Fruit fly (Drosophila melanogaster): ENCODE results near the gene btn.

btn gene

dm6 chr3R:22625514-22626333 is 39.3 kb upstream of the btn start (continued):
- peak; percentile 15 for TF ChIP-seq CG12769 (tag; optimal IDR thresholded peaks at IDR 0.05)
- TF ChIP-seq Usf (GFP tag; optimal IDR thresholded peaks at IDR 0.05), result peak; percentile 14
- TF ChIP-seq CG7839 (tag; optimal IDR thresholded peaks at IDR 0.05), result peak; percentile 65
- peak; percentile 4 for TF ChIP-seq twi (tag; optimal IDR thresholded peaks at IDR 0.05)
- TF ChIP-seq Sin3A (optimal IDR thresholded peaks at IDR 0.05), result no peak
- no peak for TF ChIP-seq fd64A (GFP tag; optimal IDR thresholded peaks at IDR 0.05)
- 0 out of 2 replicates have a peak, but pooled peaks have one; percentile 10 for TF ChIP-seq sisA (GFP tag; IDR thresholded peaks at IDR 0.05)
- TF ChIP-seq Med (GFP tag), result peak; percentile 62
- TF ChIP-seq pan (optimal IDR thresholded peaks at IDR 0.05), result no peak
- no peak for TF ChIP-seq pan (GFP tag; optimal IDR thresholded peaks at IDR 0.05 in 1 of 2, IDR thresholded peaks at IDR 0.05 in 1 of 2)
- TF ChIP-seq fd96Cb (tag; optimal IDR thresholded peaks at IDR 0.05), result peak; percentile 56
- TF ChIP-seq Ssrp (tag; optimal IDR thresholded peaks at IDR 0.05), result peak; percentile 47
- no peak for TF ChIP-seq ssp (GFP tag; IDR thresholded peaks at IDR 0.05)
- peak; percentile 15 for TF ChIP-seq Hsf (GFP tag; optimal IDR thresholded peaks at IDR 0.05)
- TF ChIP-seq Dek (tag; optimal IDR thresholded peaks at IDR 0.05), result no peak
- no peak for TF ChIP-seq CG13624 (GFP tag; optimal IDR thresholded peaks at IDR 0.05)
- no peak for TF ChIP-seq hth (optimal IDR thresholded peaks at IDR 0.05)
- no peak for TF ChIP-seq ara (GFP tag; IDR thresholded peaks at IDR 0.05)
- TF ChIP-seq NFAT (GFP tag; IDR thresholded peaks at IDR 0.05), result no peak
- TF ChIP-seq gfzf (GFP tag; optimal IDR thresholded peaks at IDR 0.05), result no peak
- TF ChIP-seq CG30403 (GFP tag; optimal IDR thresholded peaks at IDR 0.05), result peak; percentile 63
- TF ChIP-seq Meics (GFP tag; optimal IDR thresholded peaks at IDR 0.05), result peak; percentile 52
- no peak for TF ChIP-seq CG4707 (GFP tag; optimal IDR thresholded peaks at IDR 0.05)
- TF ChIP-seq schlank (tag; optimal IDR thresholded peaks at IDR 0.05), result no peak
- no peak for TF ChIP-seq slp2 (GFP tag; optimal IDR thresholded peaks at IDR 0.05)
- TF ChIP-seq CG12391 (tag; optimal IDR thresholded peaks at IDR 0.05), result peak; percentile 59
- TF ChIP-seq CG43689 (GFP tag; IDR thresholded peaks at IDR 0.05), result no peak
- peak; percentile 32 for TF ChIP-seq nau (GFP tag; optimal IDR thresholded peaks at IDR 0.05)
- no peak for TF ChIP-seq zf30C (GFP tag; optimal IDR thresholded peaks at IDR 0.05)
- no peak for TF ChIP-seq CG7357 (GFP tag; IDR thresholded peaks at IDR 0.05)
- no peak for TF ChIP-seq CTCF (GFP tag; optimal IDR thresholded peaks at IDR 0.05)
- peak; percentile 49; the same call in 2 of the 3 replicates for TF ChIP-seq row (GFP tag; IDR thresholded peaks at IDR 0.05)
- peak; percentile 31 for TF ChIP-seq ATbp (GFP tag; optimal IDR thresholded peaks at IDR 0.05)
- TF ChIP-seq CG17186 (GFP tag; optimal IDR thresholded peaks at IDR 0.05), result no peak
- no peak for TF ChIP-seq CG9932 (GFP tag; IDR thresholded peaks at IDR 0.05)
- peak; percentile 53 for TF ChIP-seq dmrt11E (tag; optimal IDR thresholded peaks at IDR 0.05)
- 0 out of 3 replicates have a peak, but pooled peaks have one; percentile 12 for TF ChIP-seq CG11093 (GFP tag; IDR thresholded peaks at IDR 0.05)
- no peak for TF ChIP-seq HmgZ (tag; optimal IDR thresholded peaks at IDR 0.05)
- TF ChIP-seq chn (GFP tag; optimal IDR thresholded peaks at IDR 0.05), result no peak
- TF ChIP-seq sc (optimal IDR thresholded peaks at IDR 0.05), result no peak
- peak; percentile 54 for TF ChIP-seq sc (GFP tag; optimal IDR thresholded peaks at IDR 0.05)
- no peak for TF ChIP-seq ftz-f1 (GFP tag; optimal IDR thresholded peaks at IDR 0.05)
- no peak for TF ChIP-seq amos (GFP tag; IDR thresholded peaks at IDR 0.05; ENCODE audit: partially characterized antibody)
- TF ChIP-seq run (tag; optimal IDR thresholded peaks at IDR 0.05), result no peak
- TF ChIP-seq GATAe (GFP tag; conservative IDR thresholded peaks at IDR 0.05), result no peak
- no peak for TF ChIP-seq CG17912 (GFP tag; optimal IDR thresholded peaks at IDR 0.05)
- TF ChIP-seq CG14441 (GFP tag; IDR thresholded peaks at IDR 0.05), result no peak
- TF ChIP-seq CG11695 (GFP tag; IDR thresholded peaks at IDR 0.05), result peak; percentile 52
- no peak for TF ChIP-seq Myb (GFP tag; optimal IDR thresholded peaks at IDR 0.05)
- TF ChIP-seq CG12659 (GFP tag; optimal IDR thresholded peaks at IDR 0.05), result peak; percentile 37
- TF ChIP-seq CG1603 (tag; optimal IDR thresholded peaks at IDR 0.05), result peak; percentile 23

Data from whole organism, embryonic.